Worm (Caenorhabditis elegans) whole organism, L4 larva: ENCODE results near the gene fipr-17.
A peak's percentile ranks its signal among the peaks of the same experiment; 100 is the strongest.

Experiments
- D1046.2 ChIP-seq: fragments of 200-800 bp; sonication (Bioruptor generic); IDR thresholded peaks from 2 replicates; pipeline ENCODE4 v1.3.6; 2022; ENCODE audit warnings: missing genetic modification characterization, missing compliant biosample characterization
- F10B5.3 ChIP-seq: sonication (generic microtip); optimal IDR thresholded peaks from 2 replicates; lab custom pipeline; 2016; ENCODE audit warnings: mild to moderate bottlenecking, missing genetic modification characterization, missing compliant biosample characterization
- F26F4.8 ChIP-seq: fragments of 200-800 bp; sonication (Bioruptor generic); conservative IDR thresholded peaks from 2 replicates; pipeline ENCODE4 v1.3.6; 2022; ENCODE audit warnings: missing genetic modification characterization, missing compliant biosample characterization
- F37D6.2 ChIP-seq: sonication (generic microtip); optimal IDR thresholded peaks from 2 replicates; lab custom pipeline; 2016; ENCODE audit warnings: mild to moderate bottlenecking, missing genetic modification characterization, missing compliant biosample characterization
- Y5F2A.4 ChIP-seq: fragments of 200-800 bp; sonication (Bioruptor generic); optimal IDR thresholded peaks from 2 replicates; lab custom pipeline; 2018; ENCODE audit warnings: mild to moderate bottlenecking, missing genetic modification characterization, missing compliant biosample characterization
- ZK337.2 ChIP-seq: fragments of 200-800 bp; sonication (Bioruptor generic); IDR thresholded peaks from 2 replicates; pipeline ENCODE4 v1.3.6; 2022; ENCODE audit warnings: missing genetic modification reagents, missing genetic modification characterization, missing compliant biosample characterization
- aha-1 ChIP-seq: fragments of 150-350 bp; peaks from one replicate; lab custom pipeline; 2014; ENCODE audit warnings: missing biosample characterization, missing genetic modification characterization
- ceh-28 ChIP-seq: fragments of 150-350 bp; optimal IDR thresholded peaks from 2 replicates; lab custom pipeline; 2014; ENCODE audit warnings: missing biosample characterization, missing genetic modification reagents, missing genetic modification characterization
- ceh-62 ChIP-seq: sonication (generic microtip); optimal IDR thresholded peaks from 2 replicates; lab custom pipeline; 2017; ENCODE audit warnings: missing biosample characterization, missing genetic modification characterization
- ces-1 ChIP-seq: fragments of 150-350 bp; sonication (generic microtip); optimal IDR thresholded peaks from 4 replicates; lab custom pipeline; 2014; ENCODE audit warnings: missing biosample characterization, missing genetic modification reagents, missing genetic modification characterization
- ctbp-1 ChIP-seq: fragments of 200-800 bp; sonication (Bioruptor generic); IDR thresholded peaks from 2 replicates; pipeline ENCODE4 v1.3.6; 2022; ENCODE audit warnings: missing genetic modification reagents, missing genetic modification characterization, missing compliant biosample characterization
- daf-16 ChIP-seq, 3 experiments: sonication (generic microtip); optimal IDR thresholded peaks; 2 replicates each; lab custom pipeline; 2016 to 2017; ENCODE audit warnings: missing genetic modification characterization in 3 of 3, missing genetic modification reagents in 3 of 3, mild to moderate bottlenecking in 2 of 3, missing compliant biosample characterization in 2 of 3, missing biosample characterization in 1 of 3, moderate library complexity in 1 of 3
- dmd-6 ChIP-seq: fragments of 200-800 bp; sonication (Bioruptor generic); IDR thresholded peaks from 2 replicates; pipeline ENCODE4 v1.3.6; 2022; ENCODE audit warnings: missing genetic modification reagents, missing genetic modification characterization, missing compliant biosample characterization
- dmd-8 ChIP-seq: fragments of 200-800 bp; sonication (Bioruptor generic); IDR thresholded peaks from 2 replicates; pipeline ENCODE4 v1.3.6; 2022; ENCODE audit warnings: missing genetic modification characterization, missing compliant biosample characterization
- dpl-1 ChIP-seq: fragments of 150-350 bp; optimal IDR thresholded peaks from 2 replicates; lab custom pipeline; 2014; ENCODE audit warnings: missing biosample characterization, missing genetic modification reagents, missing genetic modification characterization
- egl-27 ChIP-seq: sonication (generic microtip); optimal IDR thresholded peaks from 3 replicates; lab custom pipeline; 2017; ENCODE audit warnings: missing biosample characterization, missing genetic modification reagents, missing genetic modification characterization
- egl-43 ChIP-seq: fragments of 200-800 bp; sonication (Bioruptor generic); IDR thresholded peaks from 2 replicates; pipeline ENCODE4 v1.3.6; 2022; ENCODE audit warnings: missing genetic modification reagents, missing genetic modification characterization, missing compliant biosample characterization
- fkh-10 ChIP-seq: fragments of 150-350 bp; optimal IDR thresholded peaks from 2 replicates; lab custom pipeline; 2014; ENCODE audit warnings: missing biosample characterization, missing genetic modification reagents, missing genetic modification characterization
- gei-8 ChIP-seq: fragments of 200-800 bp; sonication (Bioruptor generic); optimal IDR thresholded peaks from 2 replicates; lab custom pipeline; 2018; ENCODE audit warnings: mild to moderate bottlenecking, missing genetic modification characterization, missing compliant biosample characterization
- hlh-11 ChIP-seq: fragments of 200-800 bp; sonication (Bioruptor generic); optimal IDR thresholded peaks from 2 replicates; lab custom pipeline; 2018; ENCODE audit warnings: mild to moderate bottlenecking, missing genetic modification characterization, missing compliant biosample characterization
- jun-1 ChIP-seq: fragments of 150-350 bp; optimal IDR thresholded peaks from 2 replicates; lab custom pipeline; 2014; ENCODE audit warnings: missing biosample characterization, missing genetic modification reagents, missing genetic modification characterization
- lim-7 ChIP-seq: fragments of 200-800 bp; sonication (Bioruptor generic); IDR thresholded peaks from 2 replicates; pipeline ENCODE4 v1.3.6; 2022; ENCODE audit warnings: missing genetic modification characterization, missing compliant biosample characterization
- lin-13 ChIP-seq: fragments of 150-350 bp; optimal IDR thresholded peaks from 2 replicates; lab custom pipeline; 2014; ENCODE audit warnings: missing biosample characterization, missing genetic modification reagents, missing genetic modification characterization
- lin-38 ChIP-seq: fragments of 200-800 bp; sonication (Bioruptor generic); IDR thresholded peaks from 2 replicates; pipeline ENCODE4 v1.3.6; 2022; ENCODE audit warnings: missing genetic modification reagents, missing genetic modification characterization, missing compliant biosample characterization
- mes-2 ChIP-seq: sonication (generic microtip); optimal IDR thresholded peaks from 2 replicates; lab custom pipeline; 2016; ENCODE audit warnings: missing genotype, mild to moderate bottlenecking, missing genetic modification characterization, missing compliant biosample characterization; ENCODE audit not compliant: poor library complexity, severe bottlenecking
- mxl-2 ChIP-seq: fragments of 200-800 bp; sonication (Bioruptor generic); conservative IDR thresholded peaks from 2 replicates; pipeline ENCODE4 v1.3.6; 2022; ENCODE audit warnings: missing genetic modification reagents, missing genetic modification characterization, missing compliant biosample characterization
- nhr-10 ChIP-seq: fragments of 150-350 bp; optimal IDR thresholded peaks from 2 replicates; lab custom pipeline; 2014; ENCODE audit warnings: missing biosample characterization, missing genetic modification characterization
- nhr-102 ChIP-seq: sonication (generic microtip); optimal IDR thresholded peaks from 2 replicates; lab custom pipeline; 2016; ENCODE audit warnings: mild to moderate bottlenecking, missing genetic modification characterization, moderate library complexity, missing compliant biosample characterization
- nhr-11 ChIP-seq: fragments of 150-350 bp; optimal IDR thresholded peaks from 2 replicates; lab custom pipeline; 2014; ENCODE audit warnings: missing biosample characterization, missing genetic modification characterization
- nhr-25 ChIP-seq: sonication (generic microtip); optimal IDR thresholded peaks from 2 replicates; lab custom pipeline; 2017; ENCODE audit warnings: missing genetic modification characterization, mild to moderate bottlenecking, missing compliant biosample characterization, antibody characterized with exemption, moderate library complexity, borderline replicate concordance; ENCODE audit not compliant: insufficient read depth
- nhr-41 ChIP-seq: fragments of 200-800 bp; sonication (Bioruptor generic); IDR thresholded peaks from 2 replicates; pipeline ENCODE4 v1.3.6; 2022; ENCODE audit warnings: missing genetic modification reagents, missing genetic modification characterization, missing compliant biosample characterization
- nhr-42 ChIP-seq: fragments of 200-800 bp; sonication (Bioruptor generic); IDR thresholded peaks from 2 replicates; pipeline ENCODE4 v1.3.6; 2022; ENCODE audit warnings: missing genetic modification characterization, missing compliant biosample characterization
- nhr-48 ChIP-seq: sonication (generic microtip); optimal IDR thresholded peaks from 2 replicates; lab custom pipeline; 2016; ENCODE audit warnings: mild to moderate bottlenecking, missing genetic modification characterization, missing compliant biosample characterization
- nhr-77 ChIP-seq: fragments of 150-350 bp; optimal IDR thresholded peaks from 2 replicates; lab custom pipeline; 2014; ENCODE audit warnings: missing biosample characterization, missing genetic modification characterization
- pha-4 ChIP-seq, 2 experiments: fragments of 150-350 bp in 1 of 2; fragments of 200-800 bp in 1 of 2; sonication (Bioruptor generic) in 1 of 2; IDR thresholded peaks in 1 of 2; optimal IDR thresholded peaks in 1 of 2; 2 replicates each; pipeline versions ENCODE4 v1.3.6 to Lab custom; 2014 to 2022; ENCODE audit warnings: missing genetic modification characterization in 2 of 2, missing genetic modification reagents in 2 of 2, missing biosample characterization in 1 of 2, missing compliant biosample characterization in 1 of 2
- rbr-2 ChIP-seq: sonication (generic microtip); optimal IDR thresholded peaks from 2 replicates; lab custom pipeline; 2016; ENCODE audit warnings: missing genotype, missing genetic modification characterization, missing compliant biosample characterization
- sdz-12 ChIP-seq: fragments of 200-800 bp; sonication (Bioruptor generic); optimal IDR thresholded peaks from 2 replicates; lab custom pipeline; 2018; ENCODE audit warnings: mild to moderate bottlenecking, missing genetic modification characterization, missing compliant biosample characterization
- set-16 ChIP-seq: fragments of 200-800 bp; sonication (Bioruptor generic); IDR thresholded peaks from 2 replicates; pipeline ENCODE4 v1.3.6; 2022; ENCODE audit warnings: missing genetic modification reagents, missing genetic modification characterization, missing compliant biosample characterization
- snpc-1.2 ChIP-seq: fragments of 200-800 bp; sonication (Bioruptor generic); IDR thresholded peaks from 2 replicates; pipeline ENCODE4 v1.3.6; 2022; ENCODE audit warnings: missing genetic modification reagents, missing genetic modification characterization, missing compliant biosample characterization
- spr-1 ChIP-seq: sonication (generic microtip); optimal IDR thresholded peaks from 2 replicates; lab custom pipeline; 2016; ENCODE audit warnings: mild to moderate bottlenecking, missing genetic modification characterization, missing compliant biosample characterization
- spr-3 ChIP-seq: fragments of 200-800 bp; sonication (Bioruptor generic); optimal IDR thresholded peaks from 2 replicates; lab custom pipeline; 2018; ENCODE audit warnings: mild to moderate bottlenecking, missing genetic modification characterization, missing compliant biosample characterization
- tag-97 ChIP-seq: fragments of 200-800 bp; sonication (Bioruptor generic); IDR thresholded peaks from 2 replicates; pipeline ENCODE4 v1.3.6; 2022; ENCODE audit warnings: missing genetic modification characterization, missing compliant biosample characterization
- unc-39 ChIP-seq: sonication (generic microtip); optimal IDR thresholded peaks from 2 replicates; lab custom pipeline; 2017; ENCODE audit warnings: missing biosample characterization, missing genetic modification characterization
- unc-62 ChIP-seq, 3 experiments: fragments of 150-350 bp in 1 of 3; sonication (generic microtip); optimal IDR thresholded peaks in 2 of 3; peaks in 1 of 3; 1 replicate in 1 of 3; 2 replicates in 2 of 3; lab custom pipeline; 2014 to 2017; ENCODE audit warnings: missing biosample characterization in 3 of 3, missing genetic modification characterization in 3 of 3, missing genetic modification reagents in 3 of 3, missing genotype in 1 of 3
- vab-7 ChIP-seq: fragments of 200-800 bp; sonication (Bioruptor generic); IDR thresholded peaks from 2 replicates; pipeline ENCODE4 v1.3.6; 2022; ENCODE audit warnings: missing genetic modification reagents, missing genetic modification characterization, missing compliant biosample characterization
- zag-1 ChIP-seq: fragments of 150-350 bp; optimal IDR thresholded peaks from 2 replicates; lab custom pipeline; 2014; ENCODE audit warnings: missing biosample characterization, missing genetic modification characterization
- zfp-2 ChIP-seq: sonication (generic microtip); optimal IDR thresholded peaks from 2 replicates; lab custom pipeline; 2016; ENCODE audit warnings: mild to moderate bottlenecking, missing genetic modification characterization, missing compliant biosample characterization
- zip-2 ChIP-seq: fragments of 150-350 bp; optimal IDR thresholded peaks from 2 replicates; lab custom pipeline; 2014; ENCODE audit warnings: missing biosample characterization, missing genetic modification characterization

fipr-17 gene

DNA sequence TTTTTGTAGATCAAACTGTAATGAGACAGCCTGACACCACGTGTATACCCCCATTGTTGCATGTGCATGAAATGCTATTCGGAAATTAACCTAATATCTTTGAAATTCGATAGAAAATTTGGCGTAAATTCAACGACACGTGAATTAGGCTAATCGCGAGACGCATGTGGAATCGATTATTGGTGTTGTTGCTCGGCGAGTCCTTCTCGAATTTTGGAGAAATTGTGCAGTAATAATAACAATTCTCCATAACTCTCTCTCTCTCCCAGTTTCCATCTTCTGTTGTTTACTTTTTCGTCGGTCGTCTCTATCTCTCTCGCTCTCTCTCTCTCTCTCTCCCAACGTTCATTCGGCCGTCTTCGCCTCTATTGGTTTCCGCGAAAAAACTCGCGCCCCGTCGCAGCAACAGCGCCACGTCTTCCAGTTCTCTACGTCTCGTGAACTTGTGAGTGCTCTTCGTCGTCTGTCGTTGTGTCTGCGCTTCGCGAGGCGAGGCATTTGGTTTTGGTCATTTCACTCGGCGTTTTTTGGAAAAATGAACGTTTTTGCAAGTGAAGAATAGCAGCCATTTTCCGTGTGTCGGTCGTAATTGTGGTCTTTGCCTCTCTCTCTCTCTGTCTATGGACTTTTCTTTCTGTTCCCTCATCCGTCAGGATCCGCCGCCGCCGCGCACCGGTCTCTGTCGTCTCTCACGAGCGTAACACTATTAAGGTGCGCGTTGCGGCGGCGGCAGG, 47.3 kb upstream of the fipr-17 start:
- TF ChIP-seq nhr-25 (tag; lab: Kevin White, UChicago) (peak; percentile 82), hlh-11 (peak; percentile 91), nhr-42 (GFP tag; lab: Robert Waterston, UW) (no peak), nhr-102 (peak; percentile 18), egl-27 (no peak), D1046.2 (no peak), fkh-10 (GFP tag; lab: Kevin White, UChicago) (peak; percentile 74), zag-1 (tag; lab: Kevin White, UChicago) (no peak), dmd-6 (GFP tag; lab: Robert Waterston, UW) (peak; percentile 66), spr-1 (peak; percentile 64), nhr-41 (GFP tag; lab: Robert Waterston, UW) (no peak), mes-2 (tag; lab: Kevin White, UChicago) (peak; percentile 24), lim-7 (GFP tag; lab: Robert Waterston, UW) (no peak), vab-7 (GFP tag; lab: Robert Waterston, UW) (no peak), ctbp-1 (GFP tag; lab: Robert Waterston, UW) (peak; percentile 70), ZK337.2 (GFP tag; lab: Robert Waterston, UW) (no peak), nhr-10 (tag; lab: Kevin White, UChicago) (no peak), sdz-12 (no peak), pha-4 (GFP tag; IDR thresholded peaks at IDR 0.05; lab: Robert Waterston, UW) (peak; percentile 23; the same call in 1 of the 2 replicates), pha-4 (tag; optimal IDR thresholded peaks at IDR 0.05; lab: Kevin White, UChicago) (peak; percentile 9), dpl-1 (peak; percentile 51), jun-1 (tag; lab: Kevin White, UChicago) (peak; percentile 13), lin-13 (GFP tag; lab: Kevin White, UChicago) (peak; percentile 63), snpc-1.2 (GFP tag; lab: Robert Waterston, UW) (no peak), gei-8 (GFP tag; lab: Kevin White, UChicago) (no peak), unc-39 (no peak), set-16 (peak; percentile 69), F37D6.2 (tag; lab: Kevin White, UChicago) (peak; percentile 50), tag-97 (GFP tag; lab: Robert Waterston, UW) (no peak), F26F4.8 (GFP tag; lab: Robert Waterston, UW) (no peak), F10B5.3 (tag; lab: Kevin White, UChicago) (no peak), ceh-28 (tag; lab: Kevin White, UChicago) (no peak), unc-62 (GFP tag; optimal IDR thresholded peaks at IDR 0.05 in 1 of 2; lab: Kevin White, UChicago) (peak in 1 of 2 experiments; percentile 83), unc-62 (tag; optimal IDR thresholded peaks at IDR 0.05; lab: Kevin White, UChicago) (no peak), dmd-8 (GFP tag; lab: Robert Waterston, UW) (no peak), ces-1 (no peak), nhr-48 (tag; lab: Kevin White, UChicago) (peak; percentile 55), zfp-2 (tag; lab: Kevin White, UChicago) (no peak), nhr-77 (peak; percentile 7), Y5F2A.4 (GFP tag; lab: Kevin White, UChicago) (no peak), mxl-2 (GFP tag; lab: Robert Waterston, UW) (no peak), egl-43 (peak; percentile 69; the same call in 1 of the 2 replicates), rbr-2 (tag; lab: Kevin White, UChicago) (peak; percentile 82), zip-2 (tag; lab: Kevin White, UChicago) (peak; percentile 21), ceh-62 (tag; lab: Kevin White, UChicago) (no peak), spr-3 (no peak), daf-16 (GFP tag; optimal IDR thresholded peaks at IDR 0.05; lab: Kevin White, UChicago) (no peak), daf-16 (tag; optimal IDR thresholded peaks at IDR 0.05; lab: Kevin White, UChicago) (peak; percentile 52), lin-38 (GFP tag; lab: Robert Waterston, UW) (peak; percentile 52), nhr-11 (tag; lab: Kevin White, UChicago) (peak; percentile 31), aha-1 (peak; percentile 19)
